Worm (Caenorhabditis elegans) whole organism, L1 larva: ENCODE measurements around the gene cls-1.

Experiments used
- nhr-11 ChIP-seq: fragments of 150-350 bp; optimal IDR thresholded peaks from 2 replicates; lab custom pipeline; 2014; ENCODE audit warnings: missing biosample characterization, missing genetic modification characterization
- nhr-71 ChIP-seq: sonication (generic microtip); optimal IDR thresholded peaks from 2 replicates; lab custom pipeline; 2016; ENCODE audit warnings: mild to moderate bottlenecking, missing genetic modification characterization, moderate library complexity, missing compliant biosample characterization
- unc-62 ChIP-seq: fragments of 150-350 bp; optimal IDR thresholded peaks from 2 replicates; lab custom pipeline; 2014; ENCODE audit warnings: missing biosample characterization, missing genetic modification reagents, missing genetic modification characterization

DNA sequence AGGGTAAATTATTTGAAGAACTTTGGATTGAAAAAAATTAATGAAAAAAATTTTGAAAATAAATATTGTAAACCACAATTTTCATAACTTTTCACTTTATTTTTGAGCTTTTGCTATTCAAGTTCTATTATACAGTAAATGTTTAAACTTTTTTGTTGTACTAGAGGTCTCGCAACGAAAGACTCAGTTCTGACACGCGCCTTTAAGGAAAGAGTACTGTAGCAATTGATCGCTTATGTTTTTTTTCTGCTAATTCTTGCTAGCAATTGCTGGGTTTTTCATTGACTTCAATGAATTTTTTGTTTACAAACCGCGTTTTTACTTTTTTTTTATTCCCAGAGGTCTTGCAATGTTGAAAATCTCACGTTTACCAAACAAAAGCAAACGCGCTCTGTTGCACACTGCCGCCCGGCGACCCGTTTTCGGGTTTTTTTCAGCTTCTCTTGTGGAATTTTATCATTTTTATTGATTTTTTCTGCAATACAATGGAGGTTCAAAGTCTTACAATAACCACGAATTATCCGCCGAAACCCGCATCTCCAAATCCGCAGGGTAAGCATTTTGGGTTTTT is 44.5 kb upstream of the cls-1 start, which contains the start of gene H14A12.3:
- no peak for TF ChIP-seq nhr-11 (tag; lab: Kevin White, UChicago)
- TF ChIP-seq unc-62 (GFP tag; lab: Kevin White, UChicago), result no peak
- no peak for TF ChIP-seq nhr-71 (tag; lab: Kevin White, UChicago)
